Fruit fly (Drosophila melanogaster) whole organism, prepupa: ENCODE measurements around the gene Usp8.
A peak's percentile ranks its signal among the peaks of the same experiment; 100 is the strongest.

Experiments
- CG16779 ChIP-seq: fragments of 200-800 bp; sonication (Bioruptor generic); optimal IDR thresholded peaks from 3 replicates; lab custom pipeline; 2017; ENCODE audit warnings: missing biosample characterization, mild to moderate bottlenecking, missing genetic modification characterization
- CG6276 ChIP-seq: fragments of 200-800 bp; sonication (Bioruptor generic); optimal IDR thresholded peaks from 2 replicates; lab custom pipeline; 2017; ENCODE audit warnings: missing biosample characterization, mild to moderate bottlenecking, missing genetic modification characterization
- Hr39 ChIP-seq: fragments of 200-800 bp; sonication (Bioruptor generic); optimal IDR thresholded peaks from 2 replicates; lab custom pipeline; 2016; ENCODE audit warnings: missing biosample characterization, missing genetic modification characterization
- Lpt ChIP-seq: fragments of 200-800 bp; sonication (Bioruptor generic); optimal IDR thresholded peaks from 3 replicates; lab custom pipeline; 2016; ENCODE audit warnings: missing biosample characterization, missing genetic modification characterization
- Sox102F ChIP-seq: fragments of 200-800 bp; sonication (Bioruptor generic); optimal IDR thresholded peaks from 2 replicates; lab custom pipeline; 2016; ENCODE audit warnings: missing biosample characterization, mild to moderate bottlenecking, missing genetic modification characterization
- achi ChIP-seq: fragments of 200-800 bp; sonication (Bioruptor generic); optimal IDR thresholded peaks from 3 replicates; lab custom pipeline; 2016; ENCODE audit warnings: missing biosample characterization, missing genetic modification characterization
- lz ChIP-seq: fragments of 200-800 bp; sonication (Bioruptor generic); optimal IDR thresholded peaks from 3 replicates; lab custom pipeline; 2016; ENCODE audit warnings: missing biosample characterization, missing genetic modification characterization

dm6 chr3R:21107907-21108591 lies 26.0 kb upstream of the Usp8 start, which contains the start of the genes Sec15 and rtet:
- TF ChIP-seq Sox102F (GFP tag; lab: Kevin White, UChicago) = no peak
- no peak for TF ChIP-seq achi (GFP tag; lab: Kevin White, UChicago)
- TF ChIP-seq CG6276 (GFP tag; lab: Kevin White, UChicago) = no peak
- TF ChIP-seq Lpt (GFP tag; lab: Kevin White, UChicago) = no peak
- no peak for TF ChIP-seq CG16779
- TF ChIP-seq lz (GFP tag; lab: Kevin White, UChicago) = peak; percentile 41
- TF ChIP-seq Hr39 = peak; percentile 55
